Fruit fly (Drosophila melanogaster) whole organism, pupa: ENCODE measurements around the gene trbd.
"Not testable (repeated sequence)": the region's sequence is repeated elsewhere in the genome, so short reads cannot be mapped to it uniquely, and the experiment has no call there.

ENCODE experiments used
- CG13204 ChIP-seq: fragments of 200-800 bp; sonication (Bioruptor generic); optimal IDR thresholded peaks from 2 replicates; lab custom pipeline; 2018; ENCODE audit warnings: missing biosample characterization, mild to moderate bottlenecking, missing genetic modification characterization, moderate library complexity
- CG34367 ChIP-seq: fragments of 200-800 bp; sonication (Bioruptor generic); optimal IDR thresholded peaks from 2 replicates; lab custom pipeline; 2018; ENCODE audit warnings: missing biosample characterization, mild to moderate bottlenecking, missing genetic modification characterization

DNA sequence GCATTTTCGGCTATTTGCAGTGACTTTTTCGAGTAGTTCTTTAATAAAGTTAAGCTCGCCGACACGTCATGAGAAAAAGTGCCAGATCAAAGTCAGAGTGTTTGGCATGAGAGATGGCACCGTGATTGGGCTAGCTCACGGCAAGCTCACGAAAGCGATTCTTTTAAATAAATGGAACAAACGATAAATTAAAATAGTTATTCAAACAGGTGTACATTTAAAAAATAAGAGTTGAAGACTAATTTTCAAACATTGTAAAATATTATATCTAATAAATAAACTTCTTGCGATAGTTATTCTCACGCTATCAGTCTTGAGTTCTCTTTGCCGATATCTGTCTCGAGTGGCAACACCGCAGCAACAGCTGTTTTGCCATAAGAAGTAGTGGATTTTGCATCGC, 25.5 kb downstream of the trbd start, which contains the start of the genes eca and CG18542:
- not testable (repeated sequence) for TF ChIP-seq CG13204 (GFP tag; lab: Kevin White, UChicago); CG34367 (tag; lab: Kevin White, UChicago)
